Worm (Caenorhabditis elegans): Measurements from ENCODE around the gene F47B10.8.

DNA sequence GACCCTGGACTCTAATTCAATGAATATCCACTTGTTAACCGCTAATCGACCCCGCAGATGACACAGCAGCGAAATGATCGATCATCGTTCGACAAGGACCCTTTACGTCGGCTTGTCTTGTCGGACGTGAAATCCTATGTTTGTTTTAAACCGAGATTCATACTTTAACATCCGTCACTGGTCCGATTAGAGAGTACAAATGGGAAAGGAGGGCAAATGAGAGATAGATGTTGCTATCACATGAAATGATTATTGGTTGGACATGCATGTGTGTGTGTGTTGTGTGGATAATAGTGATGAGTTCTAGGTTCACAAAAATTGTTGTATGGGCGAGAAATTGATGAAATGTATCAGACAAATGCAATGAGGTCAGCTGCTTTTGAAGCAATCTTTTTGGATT lies 955 bp downstream of the F47B10.8 start:
- TF ChIP-seq F37B4.10 (GFP tag; IDR thresholded peaks at IDR 0.05) (no peak), F55B11.4 (tag; optimal IDR thresholded peaks at IDR 0.05; ENCODE audit: borderline replicate concordance, insufficient read depth) (no peak), cebp-1 (GFP tag; IDR thresholded peaks at IDR 0.05) (no peak), cebp-1 (tag; optimal IDR thresholded peaks at IDR 0.05) (no peak)

All from whole organism, young adult.